Worm (Caenorhabditis elegans): Measurements from ENCODE around the gene pitr-5.

pitr-5 gene

ce11 chrV:7193562-7193961, 8.9 kb downstream of the pitr-5 start, which contains the start of gene F09G2.8:
Gene F09G2.8 (minus strand): TSS chrV:7193662.
- TF ChIP-seq che-1 (tag; optimal IDR thresholded peaks at IDR 0.05) (no peak), ets-4 (tag; optimal IDR thresholded peaks at IDR 0.05) (no peak), lin-11 (tag; optimal IDR thresholded peaks at IDR 0.05) (no peak), sox-2 (GFP tag; IDR thresholded peaks at IDR 0.05) (no peak), ceh-48 (tag; optimal IDR thresholded peaks at IDR 0.05) (no peak), ama-1 (optimal IDR thresholded peaks at IDR 0.05) (no peak), gmeb-2 (tag; optimal IDR thresholded peaks at IDR 0.05) (no peak), nfya-1 (tag; optimal IDR thresholded peaks at IDR 0.05) (no peak), sdc-2 (tag; optimal IDR thresholded peaks at IDR 0.05) (no peak), ceh-18 (tag; optimal IDR thresholded peaks at IDR 0.05) (no peak), unc-55 (GFP tag; optimal IDR thresholded peaks at IDR 0.05) (no peak), pros-1 (tag; optimal IDR thresholded peaks at IDR 0.05) (no peak), eyg-1 (tag; optimal IDR thresholded peaks at IDR 0.05) (no peak), ceh-45 (GFP tag; IDR thresholded peaks at IDR 0.05) (no peak), hlh-6 (tag; optimal IDR thresholded peaks at IDR 0.05) (no peak), pax-1 (tag; optimal IDR thresholded peaks at IDR 0.05) (no peak), pqm-1 (tag; optimal IDR thresholded peaks at IDR 0.05) (no peak), unc-86 (tag; optimal IDR thresholded peaks at IDR 0.05) (no peak), elt-2 (tag; optimal IDR thresholded peaks at IDR 0.05) (no peak)

ce11 chrV:7194818-7195217, 10.2 kb downstream of the pitr-5 start:
- no peak for TF ChIP-seq pros-1 (tag; optimal IDR thresholded peaks at IDR 0.05)
- TF ChIP-seq sox-2 (GFP tag; IDR thresholded peaks at IDR 0.05) = no peak
- no peak for TF ChIP-seq T23F11.4 (GFP tag; optimal IDR thresholded peaks at IDR 0.05)
- no peak for TF ChIP-seq zip-5 (tag; optimal IDR thresholded peaks at IDR 0.05)
- TF ChIP-seq elt-4 (tag; optimal IDR thresholded peaks at IDR 0.05) = no peak
- TF ChIP-seq K02D7.2 (tag; optimal IDR thresholded peaks at IDR 0.05) = no peak
- TF ChIP-seq ref-2 (tag; optimal IDR thresholded peaks at IDR 0.05) = no peak
- TF ChIP-seq ceh-24 (tag; optimal IDR thresholded peaks at IDR 0.05) = no peak

- TF ChIP-seq ceh-24 (tag; optimal IDR thresholded peaks at IDR 0.05) = no peak
- no peak for TF ChIP-seq ceh-30 (tag; optimal IDR thresholded peaks at IDR 0.05)
Observed at ce11 chrV:7196037-7196436, 11.4 kb downstream of the pitr-5 start, which contains the start of gene attf-2. Gene attf-2 (minus strand): TSS chrV:7196137.

- TF ChIP-seq ceh-2 (tag; optimal IDR thresholded peaks at IDR 0.05) (no peak), pax-1 (tag; optimal IDR thresholded peaks at IDR 0.05) (no peak), dmd-4 (tag; optimal IDR thresholded peaks at IDR 0.05; ENCODE audit: borderline replicate concordance) (no peak), ceh-18 (tag; optimal IDR thresholded peaks at IDR 0.05) (peak; percentile 48), tbx-7 (tag; optimal IDR thresholded peaks at IDR 0.05) (no peak), hlh-30 (tag; optimal IDR thresholded peaks at IDR 0.05; ENCODE audit: insufficient read depth) (peak; percentile 43), hlh-6 (tag; optimal IDR thresholded peaks at IDR 0.05) (no peak), eyg-1 (tag; optimal IDR thresholded peaks at IDR 0.05) (no peak), C08G9.2 (tag; optimal IDR thresholded peaks at IDR 0.05) (no peak), F13H6.1 (tag; optimal IDR thresholded peaks at IDR 0.05) (no peak), unc-86 (tag; optimal IDR thresholded peaks at IDR 0.05) (no peak), ahr-1 (tag; optimal IDR thresholded peaks at IDR 0.05) (no peak), npax-4 (tag; optimal IDR thresholded peaks at IDR 0.05) (no peak), unc-3 (GFP tag; conservative IDR thresholded peaks at IDR 0.05) (no peak), unc-3 (tag; optimal IDR thresholded peaks at IDR 0.05) (no peak), ets-4 (tag; optimal IDR thresholded peaks at IDR 0.05) (no peak), pqm-1 (tag; optimal IDR thresholded peaks at IDR 0.05) (no peak), T23F11.4 (GFP tag; optimal IDR thresholded peaks at IDR 0.05) (no peak), hlh-15 (tag; optimal IDR thresholded peaks at IDR 0.05) (no peak), pha-4 (tag; optimal IDR thresholded peaks at IDR 0.05) (no peak), ama-1 (optimal IDR thresholded peaks at IDR 0.05) (no peak), gmeb-2 (tag; optimal IDR thresholded peaks at IDR 0.05) (no peak), K02D7.2 (tag; optimal IDR thresholded peaks at IDR 0.05) (no peak), ceh-6 (GFP tag; optimal IDR thresholded peaks at IDR 0.05) (no peak), ceh-14 (tag; optimal IDR thresholded peaks at IDR 0.05) (peak; percentile 1), ceh-31 (tag; optimal IDR thresholded peaks at IDR 0.05) (peak; percentile 72), mec-3 (tag; optimal IDR thresholded peaks at IDR 0.05; ENCODE audit: borderline replicate concordance) (no peak), ceh-19 (GFP tag; optimal IDR thresholded peaks at IDR 0.05) (no peak), ref-2 (tag; optimal IDR thresholded peaks at IDR 0.05) (peak; percentile 25), pag-3 (tag; optimal IDR thresholded peaks at IDR 0.05; ENCODE audit: borderline replicate concordance) (no peak), che-1 (tag; optimal IDR thresholded peaks at IDR 0.05) (no peak), tbx-2 (tag; optimal IDR thresholded peaks at IDR 0.05) (peak; percentile 64), elt-4 (tag; optimal IDR thresholded peaks at IDR 0.05) (no peak), dve-1 (tag; optimal IDR thresholded peaks at IDR 0.05) (peak; percentile 42)
Observed at ce11 chrV:7196498-7196966, 11.9 kb downstream of the pitr-5 start, which contains the start of gene F09G2.2. Gene F09G2.2 (plus strand): TSS chrV:7196916.
